Worm (Caenorhabditis elegans): ENCODE data around the gene T13A10.2.

T13A10.2 gene

ce11 chrIV:6239993-6240392, 13.1 kb upstream of the T13A10.2 start, which contains the start of gene F58F9.9:
Gene F58F9.9, plus strand, starts transcription at chrIV:6240293.
- TF ChIP-seq hmg-4 (GFP tag; optimal IDR thresholded peaks at IDR 0.05) (no peak), ceh-36 (tag; optimal IDR thresholded peaks at IDR 0.05) (no peak), hnd-1 (tag; optimal IDR thresholded peaks at IDR 0.05) (no peak), B0310.2 (tag; optimal IDR thresholded peaks at IDR 0.05) (no peak), scrt-1 (GFP tag; IDR thresholded peaks at IDR 0.05) (no peak), tbx-11 (GFP tag; IDR thresholded peaks at IDR 0.05) (no peak), flt-1 (GFP tag; IDR thresholded peaks at IDR 0.05) (no peak), sea-1 (GFP tag; conservative IDR thresholded peaks at IDR 0.05) (no peak), ceh-13 (GFP tag; optimal IDR thresholded peaks at IDR 0.05) (no peak), hmbx-1 (tag; optimal IDR thresholded peaks at IDR 0.05) (no peak), ama-1 (optimal IDR thresholded peaks at IDR 0.05) (no peak), tbx-37 (GFP tag; conservative IDR thresholded peaks at IDR 0.05) (no peak), F13C5.2 (tag; optimal IDR thresholded peaks at IDR 0.05) (no peak), pes-1 (GFP tag; IDR thresholded peaks at IDR 0.05) (no peak), tra-4 (tag; optimal IDR thresholded peaks at IDR 0.05) (no peak), aly-1 (tag; optimal IDR thresholded peaks at IDR 0.05) (no peak), ets-7 (tag; optimal IDR thresholded peaks at IDR 0.05) (no peak)

- TF ChIP-seq hnd-1 (tag; optimal IDR thresholded peaks at IDR 0.05) = no peak
- TF ChIP-seq ceh-13 (GFP tag; optimal IDR thresholded peaks at IDR 0.05) = no peak
- TF ChIP-seq flt-1 (GFP tag; IDR thresholded peaks at IDR 0.05) = no peak
- no peak for TF ChIP-seq hmg-4 (GFP tag; optimal IDR thresholded peaks at IDR 0.05)
- TF ChIP-seq tbx-11 (GFP tag; IDR thresholded peaks at IDR 0.05) = no peak
- no peak for TF ChIP-seq F13C5.2 (tag; optimal IDR thresholded peaks at IDR 0.05)
- no peak for TF ChIP-seq tra-4 (tag; optimal IDR thresholded peaks at IDR 0.05)
These were observed 4.6 kb upstream of the T13A10.2 start, which contains the start of gene acox-3 for ce11 chrIV:6248486-6248885. Gene acox-3, minus strand, starts transcription at chrIV:6248492.

- TF ChIP-seq tra-4 (tag; optimal IDR thresholded peaks at IDR 0.05) (no peak), ets-7 (tag; optimal IDR thresholded peaks at IDR 0.05) (no peak)
These were observed 3.5 kb upstream of the T13A10.2 start, which contains the start of gene F58F9.1 for ce11 chrIV:6249591-6249990. Gene F58F9.1, plus strand, starts transcription at chrIV:6249841.

ce11 chrIV:6254635-6255034, 1.5 kb downstream of the T13A10.2 start, which contains the start of gene T13A10.64:
Gene T13A10.64, plus strand, starts transcription at chrIV:6254935.
- TF ChIP-seq scrt-1 (GFP tag; IDR thresholded peaks at IDR 0.05) = no peak
- no peak for TF ChIP-seq ama-1 (optimal IDR thresholded peaks at IDR 0.05)
- TF ChIP-seq pes-1 (GFP tag; IDR thresholded peaks at IDR 0.05) = no peak
- TF ChIP-seq aly-1 (tag; optimal IDR thresholded peaks at IDR 0.05) = no peak
- TF ChIP-seq tbx-11 (GFP tag; IDR thresholded peaks at IDR 0.05) = no peak
- no peak for TF ChIP-seq F13C5.2 (tag; optimal IDR thresholded peaks at IDR 0.05)
- no peak for TF ChIP-seq flt-1 (GFP tag; IDR thresholded peaks at IDR 0.05)
- TF ChIP-seq ceh-36 (tag; optimal IDR thresholded peaks at IDR 0.05) = no peak
- TF ChIP-seq tbx-37 (GFP tag; conservative IDR thresholded peaks at IDR 0.05) = no peak
- no peak for TF ChIP-seq ceh-13 (GFP tag; optimal IDR thresholded peaks at IDR 0.05)

- TF ChIP-seq tbx-11 (GFP tag; IDR thresholded peaks at IDR 0.05) = no peak
- TF ChIP-seq F13C5.2 (tag; optimal IDR thresholded peaks at IDR 0.05) = no peak
- TF ChIP-seq ceh-13 (GFP tag; optimal IDR thresholded peaks at IDR 0.05) = no peak
- TF ChIP-seq ceh-36 (tag; optimal IDR thresholded peaks at IDR 0.05) = no peak
- no peak for TF ChIP-seq pes-1 (GFP tag; IDR thresholded peaks at IDR 0.05)
- TF ChIP-seq tra-4 (tag; optimal IDR thresholded peaks at IDR 0.05) = no peak
- TF ChIP-seq hmbx-1 (tag; optimal IDR thresholded peaks at IDR 0.05) = no peak
- no peak for TF ChIP-seq flt-1 (GFP tag; IDR thresholded peaks at IDR 0.05)
- TF ChIP-seq hmg-4 (GFP tag; optimal IDR thresholded peaks at IDR 0.05) = no peak
- TF ChIP-seq B0310.2 (tag; optimal IDR thresholded peaks at IDR 0.05) = no peak
- TF ChIP-seq ama-1 (optimal IDR thresholded peaks at IDR 0.05) = no peak
- no peak for TF ChIP-seq ets-7 (tag; optimal IDR thresholded peaks at IDR 0.05)
- no peak for TF ChIP-seq scrt-1 (GFP tag; IDR thresholded peaks at IDR 0.05)
- no peak for TF ChIP-seq hnd-1 (tag; optimal IDR thresholded peaks at IDR 0.05)
- no peak for TF ChIP-seq tbx-37 (GFP tag; conservative IDR thresholded peaks at IDR 0.05)
These were observed 5.9 kb downstream of the T13A10.2 start for ce11 chrIV:6258967-6259366.

- no peak for TF ChIP-seq sea-1 (GFP tag; conservative IDR thresholded peaks at IDR 0.05)
These were observed 6.6 kb downstream of the T13A10.2 start, which contains the start of gene nlp-16 for ce11 chrIV:6259732-6260131. Gene nlp-16, minus strand, starts transcription at chrIV:6259832.

- TF ChIP-seq pes-1 (GFP tag; IDR thresholded peaks at IDR 0.05) (no peak), ets-7 (tag; optimal IDR thresholded peaks at IDR 0.05) (no peak)
These were observed 10.1 kb downstream of the T13A10.2 start, which contains the start of gene srv-28 for ce11 chrIV:6263244-6263643. Gene srv-28, minus strand, starts transcription at chrIV:6263344.

- TF ChIP-seq pes-1 (GFP tag; IDR thresholded peaks at IDR 0.05) (no peak), F13C5.2 (tag; optimal IDR thresholded peaks at IDR 0.05) (no peak), flt-1 (GFP tag; IDR thresholded peaks at IDR 0.05) (no peak), scrt-1 (GFP tag; IDR thresholded peaks at IDR 0.05) (no peak), ceh-13 (GFP tag; optimal IDR thresholded peaks at IDR 0.05) (no peak), B0310.2 (tag; optimal IDR thresholded peaks at IDR 0.05) (no peak)
These were observed 13.4 kb downstream of the T13A10.2 start, which contains the start of gene srv-29 for ce11 chrIV:6266499-6266898. Gene srv-29, minus strand, starts transcription at chrIV:6266599.

- no peak for TF ChIP-seq pes-1 (GFP tag; IDR thresholded peaks at IDR 0.05)
- no peak for TF ChIP-seq tbx-11 (GFP tag; IDR thresholded peaks at IDR 0.05)
- no peak for TF ChIP-seq ceh-13 (GFP tag; optimal IDR thresholded peaks at IDR 0.05)
- no peak for TF ChIP-seq scrt-1 (GFP tag; IDR thresholded peaks at IDR 0.05)
- TF ChIP-seq tra-4 (tag; optimal IDR thresholded peaks at IDR 0.05) = no peak
- no peak for TF ChIP-seq B0310.2 (tag; optimal IDR thresholded peaks at IDR 0.05)
- no peak for TF ChIP-seq flt-1 (GFP tag; IDR thresholded peaks at IDR 0.05)
These were observed 16.2 kb downstream of the T13A10.2 start, which contains the start of gene srv-30 for ce11 chrIV:6269346-6269745. Gene srv-30, minus strand, starts transcription at chrIV:6269446.

Data from whole organism, early embryonic.